Worm (Caenorhabditis elegans): Measurements from ENCODE around the gene C03B1.10.

Gene C03B1.10

DNA sequence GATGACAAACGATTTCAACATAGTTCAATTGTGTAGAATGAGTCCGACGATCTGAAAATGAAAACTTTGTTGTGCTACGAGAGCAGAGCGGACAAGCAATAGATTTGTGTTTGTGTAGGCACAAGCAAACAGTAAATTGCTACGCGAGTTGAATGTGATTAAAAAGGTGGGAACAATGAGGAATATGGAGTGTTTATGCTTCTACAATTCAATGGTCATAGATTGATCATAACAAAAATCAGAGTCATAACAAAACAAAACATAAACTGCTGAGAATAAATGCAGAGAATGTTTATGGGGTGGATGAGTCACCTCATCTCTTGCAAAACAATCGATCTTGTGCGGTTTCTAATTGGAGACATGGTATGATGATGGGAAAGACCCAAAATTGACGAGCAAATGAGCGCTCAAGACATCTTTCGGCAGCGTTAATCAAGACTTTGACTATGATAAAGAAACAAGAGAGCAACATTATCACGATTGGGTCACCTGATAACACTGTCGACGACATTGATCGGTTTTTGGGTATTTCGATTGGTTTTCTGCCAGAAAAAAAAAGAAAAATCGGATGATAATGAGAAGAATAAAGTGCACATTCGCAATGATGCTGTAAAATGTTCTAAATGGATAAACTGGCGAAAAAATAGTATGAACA is 20.1 kb upstream of the C03B1.10 start, which contains the start of gene lmp-1:
lmp-1 (minus strand) TSS at position 51 of the 655 bp plus-strand sequence.
- TF ChIP-seq flt-1 (GFP tag; IDR thresholded peaks at IDR 0.05) (no peak), cog-1 (tag; optimal IDR thresholded peaks at IDR 0.05) (no peak), ref-1 (GFP tag; conservative IDR thresholded peaks at IDR 0.05) (no peak), T22C8.4 (GFP tag; IDR thresholded peaks at IDR 0.05) (no peak), ztf-23 (GFP tag; IDR thresholded peaks at IDR 0.05) (no peak), klf-2 (GFP tag; conservative IDR thresholded peaks at IDR 0.05) (no peak), med-1 (GFP tag; optimal IDR thresholded peaks at IDR 0.05; ENCODE audit: insufficient read depth) (no peak), tab-1 (GFP tag; IDR thresholded peaks at IDR 0.05) (no peak), ztf-29 (GFP tag; IDR thresholded peaks at IDR 0.05) (no peak)

DNA sequence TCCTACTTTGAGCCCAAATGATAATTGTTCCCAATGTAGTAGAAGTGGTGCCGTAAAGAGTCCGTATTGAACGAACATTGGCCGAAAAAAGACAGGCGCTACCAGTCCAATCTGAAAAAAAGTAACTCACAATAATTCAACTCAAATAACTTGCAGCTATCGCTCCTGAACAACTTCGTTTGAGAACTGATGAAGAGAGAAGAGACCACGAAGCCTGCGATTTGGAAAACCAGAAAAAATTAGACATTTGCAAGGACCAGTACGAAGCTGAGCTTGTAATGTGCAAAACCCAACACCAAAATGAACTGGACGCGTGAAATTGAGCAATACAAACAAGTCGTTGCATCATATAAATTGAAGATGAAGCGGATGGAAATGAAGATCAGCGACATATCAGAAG is 16.8 kb upstream of the C03B1.10 start, which contains the start of gene C03B1.1:
C03B1.1 (plus strand) TSS at position 301 of the 400 bp plus-strand sequence.
- TF ChIP-seq ztf-29 (GFP tag; IDR thresholded peaks at IDR 0.05) (no peak), T22C8.4 (GFP tag; IDR thresholded peaks at IDR 0.05) (no peak), cog-1 (tag; optimal IDR thresholded peaks at IDR 0.05) (no peak), klf-2 (GFP tag; conservative IDR thresholded peaks at IDR 0.05) (no peak), flt-1 (GFP tag; IDR thresholded peaks at IDR 0.05) (no peak)

DNA sequence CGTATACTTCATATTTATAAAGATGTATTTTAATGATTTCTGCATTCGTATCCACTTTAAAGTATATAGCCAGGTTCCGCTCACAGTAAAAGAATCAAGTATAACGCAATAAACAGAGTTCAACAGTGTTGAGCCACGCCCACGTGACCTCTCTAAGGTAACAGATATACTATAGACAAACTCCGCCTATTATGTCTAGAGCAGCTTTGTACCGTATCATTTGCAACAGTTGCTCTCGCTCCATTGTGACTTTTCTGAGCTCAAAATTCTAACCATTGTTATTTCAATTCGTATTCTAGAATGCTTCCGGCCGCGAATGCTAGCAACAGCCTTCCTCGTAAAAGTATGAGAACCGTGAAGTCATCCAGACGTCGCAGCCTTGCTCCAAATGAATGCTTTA is 15.7 kb upstream of the C03B1.10 start, which contains the start of gene C03B1.17:
C03B1.17 (plus strand) TSS at position 301 of the 400 bp plus-strand sequence.
- TF ChIP-seq klf-2 (GFP tag; conservative IDR thresholded peaks at IDR 0.05), result no peak
- no peak for TF ChIP-seq ztf-23 (GFP tag; IDR thresholded peaks at IDR 0.05)
- TF ChIP-seq ref-1 (GFP tag; conservative IDR thresholded peaks at IDR 0.05), result no peak
- TF ChIP-seq cog-1 (tag; optimal IDR thresholded peaks at IDR 0.05), result no peak
- TF ChIP-seq flt-1 (GFP tag; IDR thresholded peaks at IDR 0.05), result no peak
- no peak for TF ChIP-seq ztf-29 (GFP tag; IDR thresholded peaks at IDR 0.05)
- TF ChIP-seq tab-1 (GFP tag; IDR thresholded peaks at IDR 0.05), result no peak
- no peak for TF ChIP-seq med-1 (GFP tag; optimal IDR thresholded peaks at IDR 0.05; ENCODE audit: insufficient read depth)
- TF ChIP-seq T22C8.4 (GFP tag; IDR thresholded peaks at IDR 0.05), result no peak

DNA sequence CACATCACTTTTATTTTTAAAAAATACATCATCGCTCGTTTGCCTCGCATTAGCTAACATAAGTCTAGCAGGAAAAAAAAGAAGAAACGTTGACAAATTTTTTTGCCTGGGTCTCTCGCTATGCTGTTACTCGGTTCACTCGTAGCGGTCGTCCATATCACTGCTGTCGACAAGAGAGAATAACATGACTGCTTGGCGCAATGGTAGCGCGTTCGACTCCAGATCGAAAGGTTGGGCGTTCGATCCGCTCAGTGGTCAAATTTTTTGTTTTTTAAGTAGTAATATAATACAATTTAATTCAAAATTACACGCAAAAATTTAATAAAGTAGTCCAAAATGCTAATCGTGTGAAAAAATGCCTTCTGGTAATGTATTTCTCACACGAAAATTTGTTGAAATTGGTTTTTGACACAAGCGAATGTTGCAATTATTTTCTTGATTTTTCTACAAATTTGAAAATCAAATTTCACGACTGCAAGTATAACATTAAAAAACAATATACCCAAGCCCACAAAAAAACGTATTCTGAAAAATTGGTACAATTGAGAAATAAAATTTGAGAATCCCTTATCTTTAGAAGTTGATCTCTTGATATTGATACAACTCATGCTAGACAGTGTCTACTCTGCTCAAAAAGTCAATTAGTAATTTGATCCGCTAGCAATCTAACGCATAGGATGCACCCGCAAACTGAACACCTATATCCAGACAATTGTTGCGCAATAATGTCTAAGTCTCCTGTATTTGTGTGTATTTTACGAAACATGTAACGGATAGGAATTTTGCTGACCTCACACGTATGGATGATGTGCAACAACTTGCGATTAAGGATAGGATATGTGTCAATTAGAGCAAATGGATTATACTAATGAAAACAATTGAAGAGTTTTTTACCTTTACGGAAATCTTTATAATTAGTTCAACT is 13.8 kb upstream of the C03B1.10 start:
- TF ChIP-seq tab-1 (GFP tag; IDR thresholded peaks at IDR 0.05), result peak; percentile 87
- TF ChIP-seq ztf-23 (GFP tag; IDR thresholded peaks at IDR 0.05), result peak; percentile 87
- peak; percentile 94 for TF ChIP-seq flt-1 (GFP tag; IDR thresholded peaks at IDR 0.05)
- TF ChIP-seq ztf-29 (GFP tag; IDR thresholded peaks at IDR 0.05), result peak; percentile 85
- peak; percentile 78 for TF ChIP-seq ref-1 (GFP tag; conservative IDR thresholded peaks at IDR 0.05)
- peak; percentile 86 for TF ChIP-seq klf-2 (GFP tag; conservative IDR thresholded peaks at IDR 0.05)
- peak; percentile 38 for TF ChIP-seq med-1 (GFP tag; optimal IDR thresholded peaks at IDR 0.05; ENCODE audit: insufficient read depth)
- peak; percentile 57 for TF ChIP-seq cog-1 (tag; optimal IDR thresholded peaks at IDR 0.05)
- TF ChIP-seq T22C8.4 (GFP tag; IDR thresholded peaks at IDR 0.05), result peak; percentile 75

DNA sequence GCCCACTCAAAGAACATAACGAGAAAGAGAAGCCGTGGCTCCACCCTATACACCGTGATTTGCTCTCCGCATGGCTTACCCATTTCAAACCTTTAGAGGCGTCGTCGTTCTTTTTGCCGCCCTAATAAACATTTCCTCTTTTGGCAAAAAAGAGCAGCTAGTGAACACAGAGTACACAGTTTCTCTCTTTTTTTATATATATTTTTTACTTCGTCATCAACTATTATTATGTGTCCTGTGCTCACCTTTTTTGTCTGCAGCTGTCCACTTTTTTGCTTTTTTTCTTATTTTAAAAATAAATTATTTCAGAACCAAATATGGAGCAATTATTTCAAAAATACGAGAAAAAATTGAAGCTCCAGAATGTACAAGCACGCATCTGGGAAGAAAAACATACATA is 12.0 kb upstream of the C03B1.10 start, which contains the start of gene C03B1.2:
C03B1.2 (plus strand) TSS at position 301 of the 400 bp plus-strand sequence.
- TF ChIP-seq ztf-23 (GFP tag; IDR thresholded peaks at IDR 0.05) (no peak), ref-1 (GFP tag; conservative IDR thresholded peaks at IDR 0.05) (no peak), tab-1 (GFP tag; IDR thresholded peaks at IDR 0.05) (no peak), flt-1 (GFP tag; IDR thresholded peaks at IDR 0.05) (no peak), ztf-29 (GFP tag; IDR thresholded peaks at IDR 0.05) (no peak), klf-2 (GFP tag; conservative IDR thresholded peaks at IDR 0.05) (no peak), cog-1 (tag; optimal IDR thresholded peaks at IDR 0.05) (no peak), med-1 (GFP tag; optimal IDR thresholded peaks at IDR 0.05; ENCODE audit: insufficient read depth) (no peak), T22C8.4 (GFP tag; IDR thresholded peaks at IDR 0.05) (no peak)

DNA sequence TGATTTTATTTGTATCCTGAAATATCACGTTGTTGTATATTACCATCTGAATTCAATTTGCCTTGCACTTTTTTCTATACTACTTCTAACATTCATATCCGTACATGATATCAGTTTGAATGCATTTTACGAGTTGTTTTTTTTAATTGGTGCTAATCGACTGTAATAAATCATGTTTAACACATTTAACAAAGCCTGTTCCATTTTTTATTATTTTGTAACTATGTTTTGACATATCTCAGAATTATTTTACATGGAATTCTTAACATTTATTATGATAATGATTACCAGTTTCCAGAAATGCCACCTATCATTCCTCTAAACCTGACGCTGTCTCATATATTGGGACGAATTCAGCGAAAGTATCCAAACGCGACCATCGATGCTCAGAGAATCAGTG is 8.0 kb upstream of the C03B1.10 start, which contains the start of gene C03B1.3:
C03B1.3 (plus strand) TSS at position 301 of the 400 bp plus-strand sequence.
- no peak for TF ChIP-seq tab-1 (GFP tag; IDR thresholded peaks at IDR 0.05)

DNA sequence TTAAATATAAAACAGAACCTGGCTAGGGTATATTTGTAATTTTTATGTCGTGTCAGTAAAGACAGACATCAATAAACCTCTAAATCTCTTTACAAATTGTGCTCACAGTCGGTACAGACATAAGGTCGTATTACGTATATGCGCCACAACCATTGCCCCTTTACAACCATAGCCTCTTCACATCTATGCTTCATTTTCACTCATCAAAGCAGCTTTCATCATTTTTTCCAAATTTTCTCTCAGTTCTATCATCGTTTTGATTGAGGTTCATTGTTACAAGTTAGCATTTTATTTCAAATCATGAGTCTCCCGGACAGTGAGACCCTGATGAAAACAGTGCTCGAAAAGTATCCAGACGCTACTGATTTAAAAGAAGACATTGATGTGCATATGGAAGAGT is 6.5 kb upstream of the C03B1.10 start, which contains the start of gene C03B1.4:
C03B1.4 (plus strand) TSS at position 301 of the 400 bp plus-strand sequence.
- no peak for TF ChIP-seq klf-2 (GFP tag; conservative IDR thresholded peaks at IDR 0.05)

DNA sequence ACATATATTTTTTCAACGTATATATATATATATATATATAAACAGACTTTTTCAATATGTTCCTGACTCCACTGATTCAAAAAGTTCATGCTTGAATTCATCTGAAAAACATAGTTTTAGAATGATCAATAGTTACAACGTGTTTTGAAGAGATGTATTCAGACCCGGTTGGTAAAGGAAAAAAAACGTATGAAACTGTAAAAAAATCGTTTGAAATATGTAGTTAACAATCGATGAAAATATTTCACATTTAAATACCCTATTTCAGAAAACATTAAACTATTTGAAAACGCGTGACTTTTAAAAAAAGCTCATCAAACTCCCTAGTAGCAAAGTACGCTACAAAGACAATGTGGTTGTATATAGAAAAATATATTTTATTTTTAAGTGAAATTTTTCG is 3.0 kb upstream of the C03B1.10 start, which contains the start of gene C03B1.14:
C03B1.14 (minus strand) TSS at position 101 of the 400 bp plus-strand sequence.
- no peak for TF ChIP-seq flt-1 (GFP tag; IDR thresholded peaks at IDR 0.05)
- TF ChIP-seq klf-2 (GFP tag; conservative IDR thresholded peaks at IDR 0.05), result no peak
- TF ChIP-seq ztf-29 (GFP tag; IDR thresholded peaks at IDR 0.05), result no peak
- TF ChIP-seq ref-1 (GFP tag; conservative IDR thresholded peaks at IDR 0.05), result no peak
- TF ChIP-seq tab-1 (GFP tag; IDR thresholded peaks at IDR 0.05), result no peak
- no peak for TF ChIP-seq cog-1 (tag; optimal IDR thresholded peaks at IDR 0.05)
- no peak for TF ChIP-seq med-1 (GFP tag; optimal IDR thresholded peaks at IDR 0.05; ENCODE audit: insufficient read depth)
- no peak for TF ChIP-seq ztf-23 (GFP tag; IDR thresholded peaks at IDR 0.05)
- no peak for TF ChIP-seq T22C8.4 (GFP tag; IDR thresholded peaks at IDR 0.05)

DNA sequence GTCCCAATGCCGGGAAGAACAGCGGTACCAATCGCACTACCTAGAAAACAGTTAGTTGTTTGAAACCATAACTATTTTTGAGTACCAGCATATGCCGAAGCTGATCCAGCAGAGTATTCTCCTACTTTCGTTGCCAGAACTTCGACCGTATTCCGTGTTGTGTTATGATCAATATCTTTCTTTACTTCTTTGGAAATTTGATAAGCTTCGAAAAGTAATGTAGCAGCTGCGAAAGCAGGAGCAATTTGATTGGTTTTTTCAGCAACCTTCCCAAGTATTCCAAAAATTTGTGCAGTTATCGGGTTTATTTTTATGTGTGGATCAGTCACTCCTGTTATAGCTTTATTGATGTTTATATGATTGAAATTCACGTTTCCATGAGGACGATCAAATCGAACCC is 2.4 kb upstream of the C03B1.10 start:
- TF ChIP-seq klf-2 (GFP tag; conservative IDR thresholded peaks at IDR 0.05) (no peak), ztf-23 (GFP tag; IDR thresholded peaks at IDR 0.05) (no peak), ztf-29 (GFP tag; IDR thresholded peaks at IDR 0.05) (no peak), ref-1 (GFP tag; conservative IDR thresholded peaks at IDR 0.05) (no peak), flt-1 (GFP tag; IDR thresholded peaks at IDR 0.05) (no peak), tab-1 (GFP tag; IDR thresholded peaks at IDR 0.05) (no peak), T22C8.4 (GFP tag; IDR thresholded peaks at IDR 0.05) (no peak), med-1 (GFP tag; optimal IDR thresholded peaks at IDR 0.05; ENCODE audit: insufficient read depth) (no peak), cog-1 (tag; optimal IDR thresholded peaks at IDR 0.05) (no peak)

All from whole organism, midembryonic.